Fruit fly (Drosophila melanogaster) whole organism, embryonic: ENCODE data around the gene CG31898.
A peak's percentile ranks its signal among the peaks of the same experiment; 100 is the strongest.

Experiments
- Adf1 ChIP-seq: fragments of 200-800 bp; sonication (Bioruptor generic); IDR thresholded peaks from 2 replicates; pipeline ENCODE4 v1.3.6; 2022; ENCODE audit warnings: missing biosample characterization, missing genetic modification characterization
- B-H2 ChIP-seq: fragments of 200-800 bp; sonication (Bioruptor generic); optimal IDR thresholded peaks from 2 replicates; lab custom pipeline; 2018; ENCODE audit warnings: missing biosample characterization, mild to moderate bottlenecking, missing genetic modification characterization
- BEAF-32 ChIP-seq: fragments of 200-800 bp; sonication (Bioruptor generic); optimal IDR thresholded peaks from 3 replicates; lab custom pipeline; 2017; ENCODE audit warnings: missing biosample characterization, missing genetic modification characterization, mild to moderate bottlenecking, moderate library complexity, missing genetic modification reagents
- Bdp1 ChIP-seq: fragments of 200-800 bp; sonication (Bioruptor generic); optimal IDR thresholded peaks from 3 replicates; lab custom pipeline; 2016; ENCODE audit warnings: missing biosample characterization, missing genetic modification characterization
- CG10267 ChIP-seq: fragments of 200-800 bp; sonication (Bioruptor generic); optimal IDR thresholded peaks from 2 replicates; lab custom pipeline; 2018; ENCODE audit warnings: missing biosample characterization, mild to moderate bottlenecking, missing genetic modification characterization, moderate library complexity
- CG10654 ChIP-seq: fragments of 200-800 bp; sonication (Bioruptor generic); optimal IDR thresholded peaks from 2 replicates; lab custom pipeline; 2016; ENCODE audit warnings: missing biosample characterization, missing genetic modification characterization
- CG10979 ChIP-seq: fragments of 200-800 bp; sonication (Bioruptor generic); optimal IDR thresholded peaks from 2 replicates; lab custom pipeline; 2018; ENCODE audit warnings: missing biosample characterization, mild to moderate bottlenecking, missing genetic modification characterization, moderate library complexity
- CG12155 ChIP-seq: fragments of 200-800 bp; sonication (Bioruptor generic); optimal IDR thresholded peaks from 3 replicates; lab custom pipeline; 2016; ENCODE audit warnings: missing biosample characterization, missing genetic modification characterization
- CG13287 ChIP-seq: fragments of 200-800 bp; sonication (Bioruptor generic); IDR thresholded peaks from 2 replicates; pipeline ENCODE4 v1.3.6; 2022; ENCODE audit warnings: missing biosample characterization, missing genetic modification characterization; ENCODE audit not compliant: partially characterized antibody
- CG15696 ChIP-seq: fragments of 200-800 bp; sonication (Bioruptor generic); optimal IDR thresholded peaks from 2 replicates; lab custom pipeline; 2019; ENCODE audit warnings: missing biosample characterization, mild to moderate bottlenecking, missing genetic modification characterization, moderate library complexity
- CG16779 ChIP-seq: fragments of 200-800 bp; sonication (Bioruptor generic); IDR thresholded peaks from 2 replicates; pipeline ENCODE4 v1.3.6; 2022; ENCODE audit warnings: missing biosample characterization, missing genetic modification characterization
- CG17186 ChIP-seq: fragments of 200-800 bp; sonication (Bioruptor generic); optimal IDR thresholded peaks from 3 replicates; lab custom pipeline; 2017; ENCODE audit warnings: missing biosample characterization, missing genetic modification reagents, missing genetic modification characterization
- CG17802 ChIP-seq: fragments of 200-800 bp; sonication (Bioruptor generic); optimal IDR thresholded peaks from 2 replicates; lab custom pipeline; 2018; ENCODE audit warnings: missing biosample characterization, mild to moderate bottlenecking, missing genetic modification characterization, moderate library complexity
- CG18011 ChIP-seq: fragments of 200-800 bp; sonication (Bioruptor generic); optimal IDR thresholded peaks from 2 replicates; lab custom pipeline; 2017; ENCODE audit warnings: missing biosample characterization, missing genetic modification characterization, mild to moderate bottlenecking, moderate library complexity, missing genotype
- CG2199 ChIP-seq: fragments of 200-800 bp; sonication (Bioruptor generic); IDR thresholded peaks from 3 replicates; pipeline ENCODE4 v1.3.6; 2022; ENCODE audit warnings: missing biosample characterization, missing genetic modification characterization
- CG2202 ChIP-seq: fragments of 200-800 bp; sonication (Bioruptor generic); optimal IDR thresholded peaks from 2 replicates; lab custom pipeline; 2018; ENCODE audit warnings: missing biosample characterization, mild to moderate bottlenecking, missing genetic modification characterization
- CG3163 ChIP-seq: fragments of 200-800 bp; sonication (Bioruptor generic); optimal IDR thresholded peaks from 3 replicates; lab custom pipeline; 2016; ENCODE audit warnings: missing biosample characterization, missing genetic modification characterization
- CG33213 ChIP-seq: fragments of 200-800 bp; sonication (Bioruptor generic); optimal IDR thresholded peaks from 3 replicates; lab custom pipeline; 2016; ENCODE audit warnings: missing biosample characterization, missing genetic modification characterization
- CG3407 ChIP-seq: fragments of 200-800 bp; sonication (Bioruptor generic); optimal IDR thresholded peaks from 2 replicates; lab custom pipeline; 2018; ENCODE audit warnings: missing biosample characterization, mild to moderate bottlenecking, missing genetic modification characterization
- CG34224 ChIP-seq: fragments of 200-800 bp; sonication (Bioruptor generic); IDR thresholded peaks from 3 replicates; pipeline ENCODE4 v1.3.6; 2022; ENCODE audit warnings: missing biosample characterization, missing genetic modification characterization; ENCODE audit not compliant: partially characterized antibody
- CG6654 ChIP-seq: fragments of 200-800 bp; sonication (Bioruptor generic); optimal IDR thresholded peaks from 2 replicates; lab custom pipeline; 2017; ENCODE audit warnings: missing biosample characterization, mild to moderate bottlenecking, missing genetic modification characterization
- CG6854 ChIP-seq: fragments of 200-800 bp; sonication (Bioruptor generic); optimal IDR thresholded peaks from 3 replicates; lab custom pipeline; 2017; ENCODE audit warnings: missing biosample characterization, mild to moderate bottlenecking, missing genetic modification characterization
- CG8388 ChIP-seq: fragments of 200-800 bp; sonication (Bioruptor generic); optimal IDR thresholded peaks from 2 replicates; lab custom pipeline; 2019; ENCODE audit warnings: missing biosample characterization, mild to moderate bottlenecking, missing genetic modification characterization, moderate library complexity
- Dfd ChIP-seq, 2 experiments: fragments of >200 bp; optimal IDR thresholded peaks; 2 replicates each; lab custom pipeline; 2017; ENCODE audit warnings: missing biosample characterization in 2 of 2, missing genetic modification characterization in 2 of 2
- Dip2 ChIP-seq: fragments of 200-800 bp; sonication (Bioruptor generic); IDR thresholded peaks from 2 replicates; pipeline ENCODE4 v1.3.6; 2022; ENCODE audit warnings: missing biosample characterization, missing genetic modification characterization
- E2f2 ChIP-seq: fragments of 200-800 bp; sonication (Bioruptor generic); IDR thresholded peaks from 2 replicates; pipeline ENCODE4 v1.3.6; 2022; ENCODE audit warnings: missing biosample characterization, missing genetic modification characterization
- HmgZ ChIP-seq: fragments of 200-800 bp; sonication (Bioruptor generic); optimal IDR thresholded peaks from 2 replicates; lab custom pipeline; 2018; ENCODE audit warnings: missing biosample characterization, mild to moderate bottlenecking, missing genetic modification characterization
- MTF-1 ChIP-seq: fragments of 200-800 bp; sonication (Bioruptor generic); optimal IDR thresholded peaks from 2 replicates; lab custom pipeline; 2018; ENCODE audit warnings: missing biosample characterization, mild to moderate bottlenecking, missing genetic modification characterization, borderline replicate concordance
- NFAT ChIP-seq: fragments of 200-800 bp; sonication (Bioruptor generic); IDR thresholded peaks from 2 replicates; pipeline ENCODE4 v1.3.6; 2022; ENCODE audit warnings: missing biosample characterization, missing genetic modification characterization
- Opbp ChIP-seq: fragments of 200-800 bp; sonication (Bioruptor generic); IDR thresholded peaks from 3 replicates; pipeline ENCODE4 v1.3.6; 2022; ENCODE audit warnings: missing biosample characterization, missing genetic modification characterization; ENCODE audit not compliant: partially characterized antibody
- Rx ChIP-seq: fragments of 200-800 bp; sonication (Bioruptor generic); IDR thresholded peaks from 2 replicates; pipeline ENCODE4 v1.3.6; 2022; ENCODE audit warnings: missing biosample characterization, missing genetic modification characterization
- Sry-δ ChIP-seq: fragments of 200-800 bp; sonication (Bioruptor generic); optimal IDR thresholded peaks from 2 replicates; lab custom pipeline; 2016; ENCODE audit warnings: missing biosample characterization, missing genetic modification characterization
- Trl ChIP-seq, 3 experiments: fragments of >200 bp in 2 of 3; fragments of 200-800 bp in 1 of 3; sonication (Bioruptor generic) in 1 of 3; optimal IDR thresholded peaks; 2 replicates in 1 of 3; 3 replicates in 2 of 3; lab custom pipeline; 2016 to 2017; ENCODE audit warnings: missing biosample characterization in 1 of 3, missing genetic modification characterization in 1 of 3
- Xbp1 ChIP-seq: fragments of 200-800 bp; sonication (Bioruptor generic); optimal IDR thresholded peaks from 3 replicates; lab custom pipeline; 2016; ENCODE audit warnings: missing biosample characterization, mild to moderate bottlenecking, missing genetic modification characterization
- Xrp1 ChIP-seq: fragments of 200-800 bp; sonication (Bioruptor generic); IDR thresholded peaks from 2 replicates; pipeline ENCODE4 v1.3.6; 2022; ENCODE audit warnings: missing biosample characterization, missing genetic modification characterization
- YL-1 ChIP-seq: fragments of 200-800 bp; sonication (Bioruptor generic); optimal IDR thresholded peaks from 3 replicates; lab custom pipeline; 2017; ENCODE audit warnings: missing biosample characterization, mild to moderate bottlenecking, missing genetic modification characterization
- al ChIP-seq: fragments of 200-800 bp; sonication (Bioruptor generic); IDR thresholded peaks from 2 replicates; pipeline ENCODE4 v1.3.6; 2022; ENCODE audit warnings: missing biosample characterization, missing genetic modification characterization
- amos ChIP-seq: fragments of 200-800 bp; sonication (Bioruptor generic); IDR thresholded peaks from 2 replicates; pipeline ENCODE4 v1.3.6; 2022; ENCODE audit warnings: missing biosample characterization, missing genetic modification characterization; ENCODE audit not compliant: partially characterized antibody
- cg ChIP-seq: fragments of 200-800 bp; sonication (Bioruptor generic); optimal IDR thresholded peaks from 3 replicates; lab custom pipeline; 2019; ENCODE audit warnings: missing biosample characterization, mild to moderate bottlenecking, missing genetic modification characterization, moderate library complexity
- fu2 ChIP-seq: fragments of 200-800 bp; sonication (Bioruptor generic); optimal IDR thresholded peaks from 2 replicates; lab custom pipeline; 2016; ENCODE audit warnings: missing biosample characterization, missing genetic modification characterization
- hkb ChIP-seq, 2 experiments: fragments of 200-800 bp in 1 of 2; fragments of >200 bp in 1 of 2; sonication (Bioruptor generic) in 1 of 2; IDR thresholded peaks in 1 of 2; optimal IDR thresholded peaks in 1 of 2; 2 replicates each; pipeline versions ENCODE4 v1.3.6 to Lab custom; 2017 to 2022; ENCODE audit warnings: missing biosample characterization in 1 of 2, missing genetic modification characterization in 1 of 2
- jumu ChIP-seq: fragments of 200-800 bp; sonication (Bioruptor generic); optimal IDR thresholded peaks from 3 replicates; lab custom pipeline; 2016; ENCODE audit warnings: missing biosample characterization, missing genetic modification characterization
- klu ChIP-seq: fragments of 200-800 bp; sonication (Bioruptor generic); IDR thresholded peaks from 2 replicates; pipeline ENCODE4 v1.3.6; 2022; ENCODE audit warnings: missing biosample characterization, missing genetic modification characterization
- nom ChIP-seq: fragments of 200-800 bp; sonication (Bioruptor generic); optimal IDR thresholded peaks from 2 replicates; lab custom pipeline; 2017; ENCODE audit warnings: missing biosample characterization, missing genetic modification characterization, mild to moderate bottlenecking, moderate library complexity, missing genetic modification reagents
- pnt ChIP-seq: fragments of 200-800 bp; sonication (Bioruptor generic); optimal IDR thresholded peaks from 3 replicates; lab custom pipeline; 2016; ENCODE audit warnings: missing biosample characterization, missing genetic modification characterization
- psq ChIP-seq: fragments of 200-800 bp; sonication (Bioruptor generic); optimal IDR thresholded peaks from 2 replicates; lab custom pipeline; 2017; ENCODE audit warnings: missing biosample characterization, missing genetic modification characterization
- tin ChIP-seq: fragments of 200-800 bp; sonication (Bioruptor generic); optimal IDR thresholded peaks from 3 replicates; lab custom pipeline; 2016; ENCODE audit warnings: missing biosample characterization, missing genetic modification characterization

CG31898 gene

DNA sequence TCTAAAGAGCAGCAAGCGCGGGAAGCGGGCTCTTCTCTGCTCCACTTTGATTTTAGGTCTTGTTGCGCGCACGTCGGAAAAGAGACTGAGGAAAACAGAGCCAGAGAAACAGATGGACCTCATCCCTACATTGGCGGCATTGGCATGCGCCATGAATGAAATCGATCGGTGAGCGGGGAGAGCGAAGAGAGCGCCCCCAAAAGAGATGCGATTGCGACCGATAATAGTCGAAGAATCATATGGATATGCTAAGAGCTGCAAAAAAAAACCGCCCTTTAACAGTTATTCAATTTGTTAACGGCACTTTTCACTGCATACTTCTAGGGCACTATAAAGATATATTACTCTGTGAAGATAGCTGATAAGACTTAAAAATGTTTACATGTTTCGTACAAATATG is 33.3 kb downstream of the CG31898 start, which contains the start of gene grk:
TSS of gene grk (minus strand) at position 87 of the 400 bp plus-strand sequence.
- TF ChIP-seq CG2199 (peak; percentile 78; the same call in 2 of the 3 replicates), Trl (optimal IDR thresholded peaks at IDR 0.05; lab: Kevin White, UChicago) (peak; percentile 55 to 60), Trl (GFP tag; optimal IDR thresholded peaks at IDR 0.05; lab: Kevin White, UChicago) (no peak), nom (GFP tag; lab: Kevin White, UChicago) (peak; percentile 16), CG3163 (peak; percentile 75), pnt (GFP tag; lab: Kevin White, UChicago) (no peak), Opbp (GFP tag; lab: Robert Waterston, UW) (0 out of 3 replicates have a peak, but pooled peaks have one; percentile 45), CG3407 (GFP tag; lab: Kevin White, UChicago) (no peak), CG6854 (no peak), NFAT (GFP tag; lab: Robert Waterston, UW) (0 out of 2 replicates have a peak, but pooled peaks have one; percentile 28), CG15696 (tag; lab: Kevin White, UChicago) (no peak), CG34224 (GFP tag; lab: Robert Waterston, UW) (peak; percentile 34; the same call in 1 of the 3 replicates)

- TF ChIP-seq Bdp1 (GFP tag; lab: Kevin White, UChicago) (peak; percentile 16), CG17186 (GFP tag; lab: Kevin White, UChicago) (peak; percentile 79), cg (no peak), Adf1 (0 out of 2 replicates have a peak, but pooled peaks have one; percentile 16), CG33213 (GFP tag; lab: Kevin White, UChicago) (no peak), CG18011 (GFP tag; lab: Kevin White, UChicago) (no peak), jumu (peak; percentile 36), Trl (optimal IDR thresholded peaks at IDR 0.05; lab: Kevin White, UChicago) (no peak), Trl (GFP tag; optimal IDR thresholded peaks at IDR 0.05; lab: Kevin White, UChicago) (no peak), BEAF-32 (GFP tag; lab: Kevin White, UChicago) (peak; percentile 26), B-H2 (GFP tag; lab: Kevin White, UChicago) (peak; percentile 15), YL-1 (peak; percentile 45), amos (GFP tag; lab: Robert Waterston, UW) (peak; percentile 30; the same call in 1 of the 2 replicates), hkb (optimal IDR thresholded peaks at IDR 0.05; lab: Kevin White, UChicago) (no peak), hkb (GFP tag; IDR thresholded peaks at IDR 0.05; lab: Robert Waterston, UW) (no peak), CG13287 (GFP tag; lab: Robert Waterston, UW) (0 out of 2 replicates have a peak, but pooled peaks have one; percentile 33), E2f2 (GFP tag; lab: Robert Waterston, UW) (peak; percentile 73), Rx (0 out of 2 replicates have a peak, but pooled peaks have one; percentile 2), klu (GFP tag; lab: Robert Waterston, UW) (no peak), CG10267 (tag; lab: Kevin White, UChicago) (peak; percentile 93), fu2 (GFP tag; lab: Kevin White, UChicago) (peak; percentile 18), Xrp1 (GFP tag; lab: Robert Waterston, UW) (peak; percentile 12; the same call in 1 of the 2 replicates), psq (GFP tag; lab: Kevin White, UChicago) (peak; percentile 8), Sry-δ (peak; percentile 22), MTF-1 (GFP tag; lab: Kevin White, UChicago) (no peak), CG2202 (tag; lab: Kevin White, UChicago) (no peak), al (GFP tag; lab: Robert Waterston, UW) (no peak), Dip2 (GFP tag; lab: Robert Waterston, UW) (no peak), CG17802 (no peak), Dfd (GFP tag; optimal IDR thresholded peaks at IDR 0.05; lab: Kevin White, UChicago) (no peak), CG12155 (peak; percentile 21), CG16779 (GFP tag; lab: Robert Waterston, UW) (no peak), Opbp (GFP tag; lab: Robert Waterston, UW) (0 out of 3 replicates have a peak, but pooled peaks have one; percentile 7), CG10979 (tag; lab: Kevin White, UChicago) (no peak), Xbp1 (GFP tag; lab: Kevin White, UChicago) (peak; percentile 23), tin (peak; percentile 27), CG8388 (GFP tag; lab: Kevin White, UChicago) (no peak), HmgZ (tag; lab: Kevin White, UChicago) (peak; percentile 18), CG10654 (GFP tag; lab: Kevin White, UChicago) (no peak), CG6654 (GFP tag; lab: Kevin White, UChicago) (no peak)
These were observed 37.0 kb downstream of the CG31898 start, which contains the start of the genes D12 and Chrac-14 for dm6 chr2L:8437176-8437575. D12 (minus strand) TSS chr2L:8437365. Chrac-14 (plus strand) TSS chr2L:8437405.
